Worm (Caenorhabditis elegans) whole organism, mixed stage, embryonic: ENCODE data around the gene ZK666.4.

Experiments used
- blmp-1 ChIP-seq: fragments of 150-350 bp; optimal IDR thresholded peaks from 2 replicates; lab custom pipeline; 2014; ENCODE audit warnings: missing biosample characterization, missing genetic modification characterization
- elt-3 ChIP-seq: fragments of 150-350 bp; optimal IDR thresholded peaks from 2 replicates; lab custom pipeline; 2014; ENCODE audit warnings: missing biosample characterization, missing genetic modification characterization
- lsy-2 ChIP-seq: fragments of 150-350 bp; optimal IDR thresholded peaks from 2 replicates; lab custom pipeline; 2014; ENCODE audit warnings: missing biosample characterization, missing genetic modification characterization
- mab-5 ChIP-seq: fragments of 150-350 bp; optimal IDR thresholded peaks from 2 replicates; lab custom pipeline; 2014; ENCODE audit warnings: missing biosample characterization, missing genetic modification characterization
- mep-1 ChIP-seq: fragments of 150-350 bp; optimal IDR thresholded peaks from 2 replicates; lab custom pipeline; 2017; ENCODE audit warnings: missing biosample characterization, missing genetic modification reagents, missing genetic modification characterization, inconsistent platforms
- snpc-4 ChIP-seq: fragments of 150-350 bp; optimal IDR thresholded peaks from 2 replicates; lab custom pipeline; 2014; ENCODE audit warnings: missing biosample characterization, missing genetic modification characterization
- unc-120 ChIP-seq: sonication (generic microtip); optimal IDR thresholded peaks from 2 replicates; lab custom pipeline; 2017; ENCODE audit warnings: missing genetic modification characterization, missing compliant biosample characterization; ENCODE audit not compliant: poor library complexity, severe bottlenecking
- unc-62 ChIP-seq: fragments of 150-350 bp; optimal IDR thresholded peaks from 2 replicates; lab custom pipeline; 2014; ENCODE audit warnings: missing biosample characterization, missing genetic modification reagents, missing genetic modification characterization
- ztf-11 ChIP-seq: fragments of 150-350 bp; optimal IDR thresholded peaks from 2 replicates; lab custom pipeline; 2014; ENCODE audit warnings: missing biosample characterization, missing genetic modification characterization

DNA sequence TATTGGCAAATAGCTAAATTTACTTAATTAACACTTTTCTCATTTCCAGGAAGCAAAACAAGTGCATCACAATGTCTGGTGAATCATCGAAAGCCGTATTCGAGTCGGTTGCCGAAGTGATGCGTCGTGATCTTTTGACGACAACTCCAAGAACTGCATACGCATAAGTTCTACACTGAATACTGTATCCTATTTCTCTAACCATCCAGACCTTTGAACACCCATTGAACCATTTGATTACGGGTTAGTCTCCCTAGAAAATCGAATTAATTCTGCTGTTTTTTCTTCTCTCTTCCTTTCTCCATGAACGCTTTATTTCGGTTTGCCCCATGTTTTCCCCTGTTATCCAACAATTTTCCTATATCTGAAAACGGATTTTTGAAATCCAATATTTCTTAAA, 27.4 kb upstream of the ZK666.4 start, which contains the start of gene lin-56:
- TF ChIP-seq mep-1 (tag; lab: Kevin White, UChicago) (no peak), blmp-1 (no peak), unc-120 (tag; lab: Kevin White, UChicago) (no peak), lsy-2 (no peak), unc-62 (GFP tag; lab: Kevin White, UChicago) (no peak), elt-3 (tag; lab: Kevin White, UChicago) (no peak), ztf-11 (tag; lab: Kevin White, UChicago) (no peak), mab-5 (tag; lab: Kevin White, UChicago) (no peak), snpc-4 (tag; lab: Kevin White, UChicago) (no peak)
